Fruit fly (Drosophila melanogaster) whole organism, embryonic: ENCODE measurements around the gene CG6163.
A peak's percentile ranks its signal among the peaks of the same experiment; 100 is the strongest.

ENCODE experiments used
- Atf-2 ChIP-seq: fragments of 200-800 bp; sonication (Bioruptor generic); optimal IDR thresholded peaks from 2 replicates; lab custom pipeline; 2016; ENCODE audit warnings: missing biosample characterization, missing genetic modification characterization
- CG10147 ChIP-seq: fragments of 200-800 bp; sonication (Bioruptor generic); optimal IDR thresholded peaks from 2 replicates; lab custom pipeline; 2019; ENCODE audit warnings: missing biosample characterization, mild to moderate bottlenecking, missing genetic modification characterization, moderate library complexity
- CG10366 ChIP-seq: fragments of 200-800 bp; sonication (Bioruptor generic); IDR thresholded peaks from 2 replicates; pipeline ENCODE4 v1.3.6; 2022; ENCODE audit warnings: missing biosample characterization, missing genetic modification characterization
- CG1233 ChIP-seq: fragments of 200-800 bp; sonication (Bioruptor generic); optimal IDR thresholded peaks from 4 replicates; lab custom pipeline; 2018; ENCODE audit warnings: missing biosample characterization, mild to moderate bottlenecking, missing genetic modification characterization
- CG12659 ChIP-seq: fragments of 200-800 bp; sonication (Bioruptor generic); optimal IDR thresholded peaks from 3 replicates; lab custom pipeline; 2017; ENCODE audit warnings: mild to moderate bottlenecking, missing biosample characterization, missing genetic modification reagents, missing genetic modification characterization
- CG14014 ChIP-seq: fragments of 200-800 bp; sonication (Bioruptor generic); IDR thresholded peaks from 2 replicates; pipeline ENCODE4 v1.3.6; 2022; ENCODE audit warnings: missing biosample characterization, missing genetic modification characterization
- CG14050 ChIP-seq: fragments of 200-800 bp; sonication (Bioruptor generic); IDR thresholded peaks from 3 replicates; pipeline ENCODE4 v1.3.6; 2022; ENCODE audit warnings: missing biosample characterization, missing genetic modification characterization
- CG17385 ChIP-seq: fragments of 200-800 bp; sonication (Bioruptor generic); optimal IDR thresholded peaks from 3 replicates; lab custom pipeline; 2018; ENCODE audit warnings: missing biosample characterization, mild to moderate bottlenecking, missing genetic modification characterization
- CG1832 ChIP-seq: fragments of 200-800 bp; sonication (Bioruptor generic); optimal IDR thresholded peaks from 2 replicates; lab custom pipeline; 2017; ENCODE audit warnings: missing biosample characterization, mild to moderate bottlenecking, missing genetic modification characterization, inconsistent platforms
- CG3838 ChIP-seq: fragments of 200-800 bp; sonication (Bioruptor generic); optimal IDR thresholded peaks from 3 replicates; lab custom pipeline; 2016; ENCODE audit warnings: missing biosample characterization, missing genetic modification characterization
- CG4854 ChIP-seq: fragments of 200-800 bp; sonication (Bioruptor generic); optimal IDR thresholded peaks from 2 replicates; lab custom pipeline; 2016; ENCODE audit warnings: missing biosample characterization, missing genetic modification characterization, inconsistent platforms
- CG6791 ChIP-seq: fragments of 200-800 bp; sonication (Bioruptor generic); IDR thresholded peaks from 3 replicates; pipeline ENCODE4 v1.3.6; 2022; ENCODE audit warnings: missing biosample characterization, missing genetic modification characterization; ENCODE audit not compliant: partially characterized antibody
- CG7372 ChIP-seq: fragments of 200-800 bp; sonication (Bioruptor generic); IDR thresholded peaks from 2 replicates; pipeline ENCODE4 v1.3.6; 2022; ENCODE audit warnings: missing biosample characterization, missing genetic modification characterization
- CG8089 ChIP-seq: fragments of 200-800 bp; sonication (Bioruptor generic); optimal IDR thresholded peaks from 3 replicates; lab custom pipeline; 2016; ENCODE audit warnings: missing biosample characterization, missing genetic modification characterization
- CrebB ChIP-seq: fragments of 200-800 bp; sonication (Bioruptor generic); optimal IDR thresholded peaks from 3 replicates; lab custom pipeline; 2018; ENCODE audit warnings: missing biosample characterization, mild to moderate bottlenecking, missing genetic modification characterization
- Dbx ChIP-seq: fragments of 200-800 bp; sonication (Bioruptor generic); IDR thresholded peaks from 3 replicates; pipeline ENCODE4 v1.3.6; 2022; ENCODE audit warnings: missing biosample characterization, missing genetic modification characterization
- Hmr ChIP-seq: fragments of 200-800 bp; sonication (Bioruptor generic); optimal IDR thresholded peaks from 3 replicates; lab custom pipeline; 2017; ENCODE audit warnings: mild to moderate bottlenecking, missing biosample characterization, missing genetic modification reagents, missing genetic modification characterization
- Nf-YA ChIP-seq: fragments of 200-800 bp; sonication (Bioruptor generic); IDR thresholded peaks from 2 replicates; pipeline ENCODE4 v1.3.6; 2022; ENCODE audit warnings: missing biosample characterization, missing genetic modification characterization
- Spps ChIP-seq: fragments of 200-800 bp; sonication (Bioruptor generic); optimal IDR thresholded peaks from 2 replicates; lab custom pipeline; 2018; ENCODE audit warnings: missing biosample characterization, mild to moderate bottlenecking, missing genetic modification characterization
- Ssrp ChIP-seq: fragments of 200-800 bp; sonication (Bioruptor generic); optimal IDR thresholded peaks from 2 replicates; lab custom pipeline; 2018; ENCODE audit warnings: missing biosample characterization, mild to moderate bottlenecking, missing genetic modification characterization, moderate library complexity
- Tbp ChIP-seq: fragments of >200 bp; optimal IDR thresholded peaks from 2 replicates; lab custom pipeline; 2018; ENCODE audit warnings: missing biosample characterization, missing genetic modification characterization
- Usf ChIP-seq: fragments of 200-800 bp; sonication (Bioruptor generic); optimal IDR thresholded peaks from 2 replicates; lab custom pipeline; 2017; ENCODE audit warnings: missing genotype, missing biosample characterization, missing genetic modification characterization
- Vsx1 ChIP-seq: fragments of 200-800 bp; sonication (Bioruptor generic); optimal IDR thresholded peaks from 2 replicates; lab custom pipeline; 2017; ENCODE audit warnings: missing biosample characterization, mild to moderate bottlenecking, missing genetic modification characterization, missing genetic modification reagents
- Xrp1 ChIP-seq: fragments of 200-800 bp; sonication (Bioruptor generic); IDR thresholded peaks from 2 replicates; pipeline ENCODE4 v1.3.6; 2022; ENCODE audit warnings: missing biosample characterization, missing genetic modification characterization
- YL-1 ChIP-seq: fragments of 200-800 bp; sonication (Bioruptor generic); optimal IDR thresholded peaks from 3 replicates; lab custom pipeline; 2017; ENCODE audit warnings: missing biosample characterization, mild to moderate bottlenecking, missing genetic modification characterization
- ap ChIP-seq: fragments of 200-800 bp; sonication (Bioruptor generic); IDR thresholded peaks from 2 replicates; pipeline ENCODE4 v1.3.6; 2022; ENCODE audit warnings: missing biosample characterization, missing genetic modification characterization
- ase ChIP-seq: fragments of 200-800 bp; sonication (Bioruptor generic); IDR thresholded peaks from 3 replicates; pipeline ENCODE4 v1.3.6; 2022; ENCODE audit warnings: missing biosample characterization, missing genetic modification characterization
- bigmax ChIP-seq: fragments of 200-800 bp; sonication (Bioruptor generic); optimal IDR thresholded peaks from 2 replicates; lab custom pipeline; 2018; ENCODE audit warnings: missing biosample characterization, mild to moderate bottlenecking, missing genetic modification characterization
- cg ChIP-seq: fragments of 200-800 bp; sonication (Bioruptor generic); optimal IDR thresholded peaks from 3 replicates; lab custom pipeline; 2019; ENCODE audit warnings: missing biosample characterization, mild to moderate bottlenecking, missing genetic modification characterization, moderate library complexity
- ci ChIP-seq: fragments of 200-800 bp; sonication (Bioruptor generic); IDR thresholded peaks from 3 replicates; pipeline ENCODE4 v1.3.6; 2022; ENCODE audit warnings: missing biosample characterization, missing genetic modification characterization
- crp ChIP-seq, 2 experiments: fragments of 200-800 bp; sonication (Bioruptor generic); optimal IDR thresholded peaks; 2 replicates in 1 of 2; 3 replicates in 1 of 2; lab custom pipeline; 2017; ENCODE audit warnings: missing biosample characterization in 2 of 2, missing genetic modification characterization in 2 of 2, mild to moderate bottlenecking in 1 of 2, moderate library complexity in 1 of 2
- danr ChIP-seq: fragments of 200-800 bp; sonication (Bioruptor generic); IDR thresholded peaks from 2 replicates; pipeline ENCODE4 v1.3.6; 2022; ENCODE audit warnings: missing biosample characterization, missing genetic modification characterization
- emc ChIP-seq: fragments of 200-800 bp; sonication (Bioruptor generic); optimal IDR thresholded peaks from 2 replicates; lab custom pipeline; 2016; ENCODE audit warnings: missing biosample characterization, missing genetic modification characterization
- gce ChIP-seq: fragments of 200-800 bp; sonication (Bioruptor generic); IDR thresholded peaks from 3 replicates; pipeline ENCODE4 v1.3.6; 2022; ENCODE audit warnings: missing biosample characterization, missing genetic modification characterization
- ind ChIP-seq: fragments of 200-800 bp; sonication (Bioruptor generic); optimal IDR thresholded peaks from 3 replicates; lab custom pipeline; 2016; ENCODE audit warnings: missing biosample characterization, missing genetic modification characterization
- inv ChIP-seq: fragments of 200-800 bp; sonication (Bioruptor generic); IDR thresholded peaks from 2 replicates; pipeline ENCODE4 v1.3.6; 2022; ENCODE audit warnings: missing biosample characterization, missing genetic modification characterization; ENCODE audit not compliant: partially characterized antibody
- lilli ChIP-seq: fragments of 200-800 bp; sonication (Bioruptor generic); optimal IDR thresholded peaks from 3 replicates; lab custom pipeline; 2016; ENCODE audit warnings: missing biosample characterization, missing genetic modification characterization
- lola ChIP-seq, 3 experiments: fragments of >200 bp in 2 of 3; fragments of 200-800 bp in 1 of 3; sonication (Bioruptor generic) in 1 of 3; optimal IDR thresholded peaks; 2 replicates each; lab custom pipeline; 2017 to 2019; ENCODE audit warnings: missing biosample characterization in 3 of 3, missing genetic modification characterization in 3 of 3, mild to moderate bottlenecking in 1 of 3, moderate library complexity in 1 of 3
- lov ChIP-seq, 2 experiments: fragments of 200-800 bp in 1 of 2; fragments of >200 bp in 1 of 2; sonication (Bioruptor generic) in 1 of 2; IDR thresholded peaks in 1 of 2; optimal IDR thresholded peaks in 1 of 2; 2 replicates in 1 of 2; 3 replicates in 1 of 2; pipeline versions ENCODE4 v1.3.6 to Lab custom; 2017 to 2022; ENCODE audit warnings: missing biosample characterization in 1 of 2, missing genetic modification characterization in 1 of 2
- repo ChIP-seq: fragments of 200-800 bp; sonication (Bioruptor generic); optimal IDR thresholded peaks from 2 replicates; lab custom pipeline; 2016; ENCODE audit warnings: missing biosample characterization, missing genetic modification characterization
- sc ChIP-seq, 3 experiments: fragments of >200 bp in 2 of 3; fragments of 200-800 bp in 1 of 3; sonication (Bioruptor generic) in 1 of 3; optimal IDR thresholded peaks; 2 replicates in 2 of 3; 3 replicates in 1 of 3; lab custom pipeline; 2017; ENCODE audit warnings: mild to moderate bottlenecking in 1 of 3, missing biosample characterization in 1 of 3, missing genetic modification characterization in 1 of 3, missing genetic modification reagents in 1 of 3
- schlank ChIP-seq: fragments of 200-800 bp; sonication (Bioruptor generic); optimal IDR thresholded peaks from 2 replicates; lab custom pipeline; 2018; ENCODE audit warnings: missing biosample characterization, mild to moderate bottlenecking, missing genetic modification characterization
- sim ChIP-seq: fragments of 200-800 bp; sonication (Bioruptor generic); IDR thresholded peaks from 2 replicates; pipeline ENCODE4 v1.3.6; 2022; ENCODE audit warnings: missing biosample characterization, missing genetic modification characterization
- sob ChIP-seq: fragments of 200-800 bp; sonication (Bioruptor generic); IDR thresholded peaks from 2 replicates; pipeline ENCODE4 v1.3.6; 2022; ENCODE audit warnings: missing biosample characterization, missing genetic modification characterization
- sug ChIP-seq: fragments of 200-800 bp; optimal IDR thresholded peaks from 2 replicates; lab custom pipeline; 2019; ENCODE audit warnings: missing biosample characterization, mild to moderate bottlenecking, missing genetic modification characterization, moderate library complexity
- wek ChIP-seq: fragments of 200-800 bp; sonication (Bioruptor generic); optimal IDR thresholded peaks from 3 replicates; lab custom pipeline; 2018; ENCODE audit warnings: missing biosample characterization, mild to moderate bottlenecking, missing genetic modification characterization, moderate library complexity
- z ChIP-seq: fragments of 200-800 bp; sonication (Bioruptor generic); IDR thresholded peaks from 3 replicates; pipeline ENCODE4 v1.3.6; 2022; ENCODE audit warnings: missing biosample characterization, missing genetic modification characterization

The CG6163 gene

DNA sequence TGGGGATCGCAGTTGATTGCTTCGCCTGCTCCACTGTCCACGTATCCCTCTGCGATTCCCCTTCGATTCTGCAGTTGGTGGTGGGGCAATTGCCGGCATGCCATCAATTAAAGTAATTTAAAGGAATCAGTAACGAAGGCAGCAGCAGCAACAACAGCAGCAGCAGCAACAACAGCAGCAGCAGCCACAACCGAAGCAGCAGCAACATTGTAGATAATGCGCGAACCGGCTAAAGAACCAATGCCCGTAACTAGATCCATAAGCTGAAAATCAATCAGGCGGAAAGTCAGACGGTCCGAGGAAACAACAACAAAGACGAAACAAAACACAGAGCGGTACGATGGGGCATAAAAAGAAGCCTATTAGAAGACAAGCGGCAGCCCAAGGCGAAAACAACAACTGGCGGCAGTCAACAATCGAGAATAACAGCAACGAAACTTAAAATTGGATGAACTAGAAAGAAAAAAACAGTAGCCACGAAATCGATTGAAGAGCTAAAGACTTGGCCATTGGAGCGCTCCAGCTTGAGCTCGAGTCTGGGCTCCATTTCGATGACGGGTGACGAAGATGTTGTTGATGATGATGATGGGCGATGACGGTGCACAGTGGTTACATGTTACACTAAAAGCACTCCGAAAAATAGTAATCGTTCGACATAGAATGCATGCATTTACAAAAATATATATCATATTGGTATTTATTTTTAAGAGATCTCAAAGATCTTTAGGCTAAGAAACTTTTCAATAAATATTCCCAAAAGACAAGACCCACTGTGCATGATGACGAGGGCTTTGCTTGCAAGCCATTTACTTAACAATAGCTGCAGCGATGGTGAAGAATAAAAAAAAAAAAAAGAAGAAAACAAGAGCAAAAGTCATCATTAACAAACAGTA is 40.9 kb upstream of the CG6163 start (continued):
- TF ChIP-seq YL-1 (GFP tag; lab: Kevin White, UChicago) (peak; percentile 44), cg (no peak), Nf-YA (GFP tag; lab: Robert Waterston, UW) (peak; percentile 93), wek (GFP tag; lab: Kevin White, UChicago) (peak; percentile 78), Ssrp (tag; lab: Kevin White, UChicago) (peak; percentile 96), inv (GFP tag; lab: Robert Waterston, UW) (peak; percentile 13; the same call in 1 of the 2 replicates), CG10366 (GFP tag; lab: Robert Waterston, UW) (peak; percentile 96), sob (GFP tag; lab: Robert Waterston, UW) (peak; percentile 94), Atf-2 (GFP tag; lab: Kevin White, UChicago) (peak; percentile 93), CG7372 (peak; percentile 93), crp (GFP tag; optimal IDR thresholded peaks at IDR 0.05; lab: Kevin White, UChicago) (peak in 1 of 2 experiments; percentile 53), lola (GFP tag; optimal IDR thresholded peaks at IDR 0.05; lab: Kevin White, UChicago) (peak in 1 of 3 experiments; percentile 96), sim (peak; percentile 95), lilli (peak; percentile 95), sug (tag; lab: Kevin White, UChicago) (peak; percentile 79), CG17385 (GFP tag; lab: Kevin White, UChicago) (peak; percentile 93), Dbx (GFP tag; lab: Robert Waterston, UW) (peak; percentile 64), Vsx1 (GFP tag; lab: Kevin White, UChicago) (peak; percentile 74), CG1233 (GFP tag; lab: Kevin White, UChicago) (peak; percentile 93), bigmax (GFP tag; lab: Kevin White, UChicago) (peak; percentile 17), CG1832 (GFP tag; lab: Kevin White, UChicago) (no peak), CG4854 (GFP tag; lab: Kevin White, UChicago) (peak; percentile 72), gce (GFP tag; lab: Robert Waterston, UW) (peak; percentile 97), Spps (tag; lab: Kevin White, UChicago) (peak; percentile 96), ase (GFP tag; lab: Robert Waterston, UW) (peak; percentile 94), emc (GFP tag; lab: Kevin White, UChicago) (peak; percentile 17), CrebB (tag; lab: Kevin White, UChicago) (peak; percentile 91), CG3838 (GFP tag; lab: Kevin White, UChicago) (peak; percentile 91), Xrp1 (GFP tag; lab: Robert Waterston, UW) (peak; percentile 98), Tbp (no peak), CG12659 (GFP tag; lab: Kevin White, UChicago) (peak; percentile 95), sc (optimal IDR thresholded peaks at IDR 0.05; lab: Kevin White, UChicago) (no peak), sc (GFP tag; optimal IDR thresholded peaks at IDR 0.05; lab: Kevin White, UChicago) (peak; percentile 92), CG6791 (peak; percentile 63; the same call in 1 of the 3 replicates), ap (peak; percentile 96), repo (GFP tag; lab: Kevin White, UChicago) (peak; percentile 35), Usf (GFP tag; lab: Kevin White, UChicago) (peak; percentile 86), ind (GFP tag; lab: Kevin White, UChicago) (peak; percentile 93), lov (optimal IDR thresholded peaks at IDR 0.05; lab: Kevin White, UChicago) (no peak), lov (GFP tag; IDR thresholded peaks at IDR 0.05; lab: Robert Waterston, UW) (peak; percentile 97), CG8089 (GFP tag; lab: Kevin White, UChicago) (peak; percentile 93), CG14014 (peak; percentile 96), ci (peak; percentile 99), danr (peak; percentile 91), CG10147 (GFP tag; lab: Kevin White, UChicago) (peak; percentile 80), Hmr (peak; percentile 80), z (GFP tag; lab: Robert Waterston, UW) (peak; percentile 81), schlank (tag; lab: Kevin White, UChicago) (peak; percentile 62), CG14050 (GFP tag; lab: Robert Waterston, UW) (peak; percentile 91)
